Worm (Caenorhabditis elegans): ENCODE data around the gene nhr-198.

nhr-198 gene

ce11 chrV:15721431-15721830 is 27.6 kb downstream of the nhr-198 start:
- no peak for TF ChIP-seq aly-2 (tag; optimal IDR thresholded peaks at IDR 0.05)
- no peak for TF ChIP-seq ama-1 (optimal IDR thresholded peaks at IDR 0.05)
- no peak for TF ChIP-seq daf-12 (tag; optimal IDR thresholded peaks at IDR 0.05)

- TF ChIP-seq eor-1 (tag; optimal IDR thresholded peaks at IDR 0.05) (no peak), nhr-23 (tag; optimal IDR thresholded peaks at IDR 0.05) (no peak), pha-4 (tag; optimal IDR thresholded peaks at IDR 0.05) (no peak), unc-39 (tag; optimal IDR thresholded peaks at IDR 0.05) (no peak), elt-1 (tag; optimal IDR thresholded peaks at IDR 0.05) (no peak), lin-39 (tag; optimal IDR thresholded peaks at IDR 0.05) (no peak), zag-1 (tag; optimal IDR thresholded peaks at IDR 0.05) (no peak), nhr-67 (tag; optimal IDR thresholded peaks at IDR 0.05) (no peak), ceh-82 (tag; optimal IDR thresholded peaks at IDR 0.05) (no peak), ceh-9 (tag; optimal IDR thresholded peaks at IDR 0.05) (no peak), nhr-12 (tag; optimal IDR thresholded peaks at IDR 0.05) (no peak), fkh-10 (GFP tag; optimal IDR thresholded peaks at IDR 0.05) (no peak), unc-62 (GFP tag; optimal IDR thresholded peaks at IDR 0.05) (no peak)
Observed at ce11 chrV:15721888-15722287, 28.1 kb downstream of the nhr-198 start, which contains the start of gene srh-140. Gene srh-140, plus strand, starts transcription at chrV:15722188.

DNA sequence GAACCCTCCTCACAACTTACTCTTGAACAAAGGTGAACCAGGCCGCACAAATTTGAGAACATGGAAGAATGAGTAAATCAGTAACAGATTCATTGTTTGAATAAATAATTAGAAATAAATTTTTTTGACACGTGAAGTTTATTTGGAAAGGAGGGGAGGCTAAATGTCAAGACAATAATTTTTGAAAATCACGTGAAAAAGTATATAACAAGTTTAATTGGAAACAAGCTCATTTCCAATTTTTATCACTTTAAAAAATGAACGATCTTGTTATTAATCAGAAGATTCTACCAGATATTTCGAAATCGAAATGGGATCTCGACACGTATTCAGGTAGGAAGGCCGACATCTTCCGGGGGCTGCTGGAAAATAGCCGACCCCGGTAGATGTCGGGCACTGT is 32.8 kb downstream of the nhr-198 start, which contains the start of the genes irld-57 and sfxn-1.3:
Gene irld-57 (minus strand): TSS at position 101 of the 400 bp plus-strand sequence.
Gene sfxn-1.3 (plus strand): TSS at position 232 of the 400 bp plus-strand sequence.
- TF ChIP-seq ceh-28 (tag; optimal IDR thresholded peaks at IDR 0.05): no peak
- TF ChIP-seq egl-27 (tag; optimal IDR thresholded peaks at IDR 0.05): no peak
- TF ChIP-seq skn-1 (tag; optimal IDR thresholded peaks at IDR 0.05): no peak
- TF ChIP-seq zag-1 (tag; optimal IDR thresholded peaks at IDR 0.05): no peak
- no peak for TF ChIP-seq eor-1 (tag; optimal IDR thresholded peaks at IDR 0.05)
- no peak for TF ChIP-seq egl-5 (tag; optimal IDR thresholded peaks at IDR 0.05)

- TF ChIP-seq skn-1 (tag; optimal IDR thresholded peaks at IDR 0.05) (no peak), aly-2 (tag; optimal IDR thresholded peaks at IDR 0.05) (no peak), ceh-9 (tag; optimal IDR thresholded peaks at IDR 0.05) (no peak), snpc-4 (tag; optimal IDR thresholded peaks at IDR 0.05) (no peak), zag-1 (tag; optimal IDR thresholded peaks at IDR 0.05) (no peak), fos-1 (tag; optimal IDR thresholded peaks at IDR 0.05) (no peak)
Observed at ce11 chrV:15730459-15730858, 36.7 kb downstream of the nhr-198 start, which contains the start of gene Y6E2A.10. Gene Y6E2A.10, minus strand, starts transcription at chrV:15730559.

DNA sequence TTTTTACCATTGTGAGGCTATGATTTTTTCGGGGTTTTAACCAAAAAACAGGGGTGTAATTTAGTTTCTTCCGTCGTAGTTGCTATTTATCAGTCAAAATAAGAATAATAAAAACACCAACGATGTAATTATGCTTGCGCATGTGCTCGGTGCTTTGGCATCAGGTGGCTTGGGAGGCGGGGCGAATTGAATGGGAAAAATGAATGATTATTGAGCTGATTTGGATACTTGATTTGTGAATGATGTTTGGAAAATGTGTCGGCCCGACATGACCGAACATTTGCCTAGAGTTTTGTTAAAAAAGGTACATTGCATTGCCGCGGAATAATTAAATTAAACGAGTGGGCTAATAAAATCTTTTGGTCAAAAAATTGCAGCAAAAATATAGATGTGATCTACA is 38.4 kb downstream of the nhr-198 start, which contains the start of gene str-38:
Gene str-38 (minus strand): TSS at position 101 of the 400 bp plus-strand sequence.
- TF ChIP-seq fkh-10 (GFP tag; optimal IDR thresholded peaks at IDR 0.05): no peak
- TF ChIP-seq pqm-1 (tag; optimal IDR thresholded peaks at IDR 0.05): no peak
- no peak for TF ChIP-seq pha-4 (tag; optimal IDR thresholded peaks at IDR 0.05)
- TF ChIP-seq nhr-77 (tag; optimal IDR thresholded peaks at IDR 0.05): no peak
- TF ChIP-seq egl-5 (tag; optimal IDR thresholded peaks at IDR 0.05): no peak
- TF ChIP-seq ceh-82 (tag; optimal IDR thresholded peaks at IDR 0.05): no peak
- no peak for TF ChIP-seq elt-2 (tag; optimal IDR thresholded peaks at IDR 0.05)
- TF ChIP-seq fos-1 (tag; optimal IDR thresholded peaks at IDR 0.05): no peak
- no peak for TF ChIP-seq nhr-23 (tag; optimal IDR thresholded peaks at IDR 0.05)
- TF ChIP-seq unc-39 (tag; optimal IDR thresholded peaks at IDR 0.05): no peak
- no peak for TF ChIP-seq R02D3.7 (tag; optimal IDR thresholded peaks at IDR 0.05)
- no peak for TF ChIP-seq ceh-28 (tag; optimal IDR thresholded peaks at IDR 0.05)
- no peak for TF ChIP-seq nhr-43 (tag; optimal IDR thresholded peaks at IDR 0.05; ENCODE audit: poor library complexity, severe bottlenecking)
- no peak for TF ChIP-seq tbx-2 (tag; optimal IDR thresholded peaks at IDR 0.05)
- no peak for TF ChIP-seq ama-1 (optimal IDR thresholded peaks at IDR 0.05)

DNA sequence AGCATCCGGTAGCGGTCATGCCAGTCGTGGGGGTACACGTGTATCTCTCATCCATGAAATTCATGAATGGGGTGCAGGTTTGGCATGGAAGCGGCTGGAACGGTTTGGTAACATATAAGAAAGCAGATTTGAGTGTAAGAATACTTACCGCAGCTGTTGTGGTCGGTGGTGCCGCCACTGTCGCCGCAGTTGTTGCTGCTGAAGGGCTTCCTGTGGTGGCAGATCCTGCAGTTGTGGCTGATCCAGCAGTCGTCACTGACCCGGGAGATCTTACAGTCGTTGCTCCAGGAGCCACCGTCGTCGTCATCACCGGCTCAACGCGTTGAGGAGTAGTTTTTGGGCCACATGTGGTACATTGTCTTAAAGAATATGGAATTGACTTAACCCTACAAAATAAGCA is 39.2 kb downstream of the nhr-198 start:
- TF ChIP-seq sea-2 (GFP tag; optimal IDR thresholded peaks at IDR 0.05): no peak
- TF ChIP-seq nfya-1 (tag; optimal IDR thresholded peaks at IDR 0.05; ENCODE audit: insufficient read depth): no peak
- TF ChIP-seq nhr-12 (tag; optimal IDR thresholded peaks at IDR 0.05): no peak
- no peak for TF ChIP-seq nhr-76 (tag; optimal IDR thresholded peaks at IDR 0.05)
- TF ChIP-seq tbx-2 (tag; optimal IDR thresholded peaks at IDR 0.05): no peak
- TF ChIP-seq ceh-28 (tag; optimal IDR thresholded peaks at IDR 0.05): no peak

All from whole organism, L3 larva.